Worm (Caenorhabditis elegans) whole organism, L1 larva: ENCODE data around the gene clu-1.

ENCODE experiments used
- C16A3.4 ChIP-seq: fragments of 150-350 bp; optimal IDR thresholded peaks from 2 replicates; lab custom pipeline; 2014; ENCODE audit warnings: missing biosample characterization, missing genetic modification characterization
- C34B4.2 ChIP-seq: sonication (generic microtip); optimal IDR thresholded peaks from 2 replicates; lab custom pipeline; 2017; ENCODE audit warnings: mild to moderate bottlenecking, missing genetic modification characterization, missing compliant biosample characterization
- Y116A8C.19 ChIP-seq: sonication (generic microtip); optimal IDR thresholded peaks from 2 replicates; lab custom pipeline; 2016; ENCODE audit warnings: missing compliant biosample characterization, missing genetic modification characterization, borderline replicate concordance
- aha-1 ChIP-seq: fragments of 150-350 bp; optimal IDR thresholded peaks from 2 replicates; lab custom pipeline; 2014; ENCODE audit warnings: missing biosample characterization, missing genetic modification characterization
- aly-2 ChIP-seq: fragments of 150-350 bp; optimal IDR thresholded peaks from 2 replicates; lab custom pipeline; 2014; ENCODE audit warnings: missing biosample characterization, missing genetic modification characterization
- ama-1 ChIP-seq: fragments of 150-350 bp; optimal IDR thresholded peaks from 2 replicates; lab custom pipeline; 2014
- blmp-1 ChIP-seq: fragments of 150-350 bp; optimal IDR thresholded peaks from 2 replicates; lab custom pipeline; 2014; ENCODE audit warnings: missing biosample characterization, missing genetic modification characterization
- ceh-82 ChIP-seq, 3 experiments: fragments of 150-350 bp in 1 of 3; sonication (generic microtip) in 2 of 3; optimal IDR thresholded peaks; 2 replicates each; lab custom pipeline; 2014 to 2017; ENCODE audit warnings: missing biosample characterization in 3 of 3, missing genetic modification characterization in 3 of 3
- efl-1 ChIP-seq, 4 experiments: fragments of 150-350 bp; optimal IDR thresholded peaks in 3 of 4; peaks in 1 of 4; 1 replicate in 1 of 4; 2 replicates in 3 of 4; lab custom pipeline; 2014; ENCODE audit warnings: missing biosample characterization in 2 of 4, missing genetic modification characterization in 2 of 4, missing genetic modification reagents in 2 of 4
- efl-3 ChIP-seq: fragments of 200-800 bp; sonication (Bioruptor generic); optimal IDR thresholded peaks from 2 replicates; lab custom pipeline; 2018; ENCODE audit warnings: mild to moderate bottlenecking, missing genetic modification characterization, missing compliant biosample characterization
- egl-27 ChIP-seq, 2 experiments: fragments of 150-350 bp in 1 of 2; sonication (generic microtip); optimal IDR thresholded peaks; 3 replicates each; lab custom pipeline; 2017 to 2018; ENCODE audit warnings: missing biosample characterization in 2 of 2, missing genetic modification characterization in 2 of 2, missing genetic modification reagents in 2 of 2
- fkh-4 ChIP-seq: sonication (generic microtip); optimal IDR thresholded peaks from 2 replicates; lab custom pipeline; 2016; ENCODE audit warnings: missing compliant biosample characterization, missing genetic modification characterization, borderline replicate concordance
- grh-1 ChIP-seq: fragments of 200-800 bp; sonication (Bioruptor generic); IDR thresholded peaks from 2 replicates; pipeline ENCODE4 v1.3.6; 2022; ENCODE audit warnings: missing genetic modification reagents, missing genetic modification characterization, missing compliant biosample characterization
- hlh-17 ChIP-seq: fragments of 200-800 bp; sonication (Bioruptor generic); optimal IDR thresholded peaks from 2 replicates; lab custom pipeline; 2018; ENCODE audit warnings: missing genetic modification characterization, mild to moderate bottlenecking, missing compliant biosample characterization, moderate library complexity, borderline replicate concordance
- hlh-4 ChIP-seq: sonication (generic microtip); optimal IDR thresholded peaks from 2 replicates; lab custom pipeline; 2016; ENCODE audit warnings: mild to moderate bottlenecking, missing genetic modification characterization, missing compliant biosample characterization
- hpl-2 ChIP-seq: fragments of 150-350 bp; optimal IDR thresholded peaks from 2 replicates; lab custom pipeline; 2014; ENCODE audit warnings: missing biosample characterization, missing genetic modification reagents, missing genetic modification characterization
- isw-1 ChIP-seq: fragments of 200-800 bp; sonication (Bioruptor generic); IDR thresholded peaks from 2 replicates; pipeline ENCODE4 v1.3.6; 2022; ENCODE audit warnings: missing genetic modification characterization, missing compliant biosample characterization
- lin-13 ChIP-seq: fragments of 150-350 bp; optimal IDR thresholded peaks from 2 replicates; lab custom pipeline; 2014; ENCODE audit warnings: missing biosample characterization, missing genetic modification reagents, missing genetic modification characterization
- lin-35 ChIP-seq, 2 experiments: fragments of 150-350 bp; optimal IDR thresholded peaks; 2 replicates each; lab custom pipeline; 2014; ENCODE audit warnings: missing biosample characterization in 2 of 2, missing genetic modification characterization in 2 of 2, missing genetic modification reagents in 2 of 2
- lin-39 ChIP-seq: fragments of 150-350 bp; optimal IDR thresholded peaks from 2 replicates; lab custom pipeline; 2014; ENCODE audit warnings: missing biosample characterization, missing genetic modification reagents, missing genetic modification characterization
- lir-3 ChIP-seq: sonication (generic microtip); optimal IDR thresholded peaks from 2 replicates; lab custom pipeline; 2016; ENCODE audit warnings: mild to moderate bottlenecking, missing genetic modification characterization, moderate library complexity, missing compliant biosample characterization; ENCODE audit not compliant: poor library complexity
- mef-2 ChIP-seq: fragments of 150-350 bp; optimal IDR thresholded peaks from 2 replicates; lab custom pipeline; 2014; ENCODE audit warnings: missing biosample characterization, missing genetic modification characterization
- nhr-11 ChIP-seq: fragments of 150-350 bp; optimal IDR thresholded peaks from 2 replicates; lab custom pipeline; 2014; ENCODE audit warnings: missing biosample characterization, missing genetic modification characterization
- nhr-19 ChIP-seq: fragments of 200-800 bp; sonication (Bioruptor generic); conservative IDR thresholded peaks from 2 replicates; pipeline ENCODE4 v1.3.6; 2022; ENCODE audit warnings: missing genetic modification characterization, missing compliant biosample characterization
- nhr-20 ChIP-seq: sonication (generic microtip); optimal IDR thresholded peaks from 2 replicates; lab custom pipeline; 2016; ENCODE audit warnings: mild to moderate bottlenecking, missing genetic modification characterization, missing compliant biosample characterization
- nhr-237 ChIP-seq: fragments of 150-350 bp; optimal IDR thresholded peaks from 2 replicates; lab custom pipeline; 2014; ENCODE audit warnings: missing biosample characterization, missing genetic modification characterization
- nhr-28 ChIP-seq: fragments of 150-350 bp; optimal IDR thresholded peaks from 2 replicates; lab custom pipeline; 2014; ENCODE audit warnings: missing biosample characterization, missing genetic modification characterization
- nhr-47 ChIP-seq: sonication (generic microtip); optimal IDR thresholded peaks from 2 replicates; lab custom pipeline; 2016; ENCODE audit warnings: mild to moderate bottlenecking, missing genetic modification characterization, moderate library complexity, missing compliant biosample characterization
- nhr-76 ChIP-seq: sonication (generic microtip); optimal IDR thresholded peaks from 2 replicates; lab custom pipeline; 2017; ENCODE audit warnings: missing biosample characterization, missing genetic modification characterization
- nhr-77 ChIP-seq: fragments of 150-350 bp; optimal IDR thresholded peaks from 2 replicates; lab custom pipeline; 2014; ENCODE audit warnings: missing biosample characterization, missing genetic modification characterization
- nhr-84 ChIP-seq: sonication (generic microtip); optimal IDR thresholded peaks from 2 replicates; lab custom pipeline; 2017; ENCODE audit warnings: missing biosample characterization, missing genetic modification characterization
- nhr-85 ChIP-seq: sonication (generic microtip); peaks from one replicate; lab custom pipeline; 2016; ENCODE audit warnings: missing genetic modification characterization, inconsistent platforms, missing compliant biosample characterization
- nhr-90 ChIP-seq: sonication (generic microtip); optimal IDR thresholded peaks from 2 replicates; lab custom pipeline; 2016; ENCODE audit warnings: mild to moderate bottlenecking, missing genetic modification characterization, missing compliant biosample characterization; ENCODE audit not compliant: poor library complexity
- pag-3 ChIP-seq: sonication (generic microtip); optimal IDR thresholded peaks from 2 replicates; lab custom pipeline; 2017; ENCODE audit warnings: missing genetic modification characterization, mild to moderate bottlenecking, missing compliant biosample characterization, antibody characterized with exemption, borderline replicate concordance; ENCODE audit not compliant: insufficient read depth
- pax-3 ChIP-seq: fragments of 200-800 bp; sonication (Bioruptor generic); optimal IDR thresholded peaks from 2 replicates; lab custom pipeline; 2018; ENCODE audit warnings: mild to moderate bottlenecking, missing genetic modification characterization, moderate library complexity, missing compliant biosample characterization
- pqm-1 ChIP-seq: sonication (generic microtip); optimal IDR thresholded peaks from 3 replicates; lab custom pipeline; 2017; ENCODE audit warnings: missing biosample characterization, missing genetic modification characterization
- rnt-1 ChIP-seq: sonication (generic microtip); optimal IDR thresholded peaks from 2 replicates; lab custom pipeline; 2016; ENCODE audit warnings: mild to moderate bottlenecking, missing genetic modification characterization, moderate library complexity, missing compliant biosample characterization
- skn-1 ChIP-seq: fragments of 150-350 bp; optimal IDR thresholded peaks from 2 replicates; lab custom pipeline; 2014; ENCODE audit warnings: missing biosample characterization, missing genetic modification characterization
- snu-23 ChIP-seq: sonication (generic microtip); optimal IDR thresholded peaks from 2 replicates; lab custom pipeline; 2016; ENCODE audit warnings: missing genetic modification characterization, missing compliant biosample characterization
- sptf-1 ChIP-seq: fragments of 150-350 bp; optimal IDR thresholded peaks from 2 replicates; lab custom pipeline; 2014; ENCODE audit warnings: missing biosample characterization, missing genetic modification characterization
- sup-37 ChIP-seq: fragments of 200-800 bp; sonication (Bioruptor generic); optimal IDR thresholded peaks from 2 replicates; lab custom pipeline; 2018; ENCODE audit warnings: mild to moderate bottlenecking, missing genetic modification characterization, missing compliant biosample characterization
- swsn-7 ChIP-seq: sonication (generic microtip); optimal IDR thresholded peaks from 2 replicates; lab custom pipeline; 2016; ENCODE audit warnings: missing genetic modification characterization, missing compliant biosample characterization
- tbx-2 ChIP-seq: sonication (generic microtip); optimal IDR thresholded peaks from 2 replicates; lab custom pipeline; 2016; ENCODE audit warnings: missing genetic modification characterization, missing compliant biosample characterization
- unc-130 ChIP-seq: fragments of 150-350 bp; optimal IDR thresholded peaks from 2 replicates; lab custom pipeline; 2017; ENCODE audit warnings: missing biosample characterization, missing genetic modification characterization, inconsistent platforms
- unc-62 ChIP-seq: fragments of 150-350 bp; optimal IDR thresholded peaks from 2 replicates; lab custom pipeline; 2014; ENCODE audit warnings: missing biosample characterization, missing genetic modification reagents, missing genetic modification characterization
- unc-86 ChIP-seq: sonication (generic microtip); optimal IDR thresholded peaks from 2 replicates; lab custom pipeline; 2016; ENCODE audit warnings: missing genetic modification characterization, missing compliant biosample characterization
- unc-98 ChIP-seq: fragments of 200-800 bp; sonication (Bioruptor generic); IDR thresholded peaks from 2 replicates; pipeline ENCODE4 v1.3.6; 2022; ENCODE audit warnings: missing genetic modification characterization, missing compliant biosample characterization
- vab-15 ChIP-seq: sonication (generic microtip); optimal IDR thresholded peaks from 2 replicates; lab custom pipeline; 2017; ENCODE audit warnings: missing genotype, mild to moderate bottlenecking, missing genetic modification characterization, missing compliant biosample characterization
- zip-4 ChIP-seq: fragments of 200-800 bp; sonication (Bioruptor generic); optimal IDR thresholded peaks from 2 replicates; lab custom pipeline; 2018; ENCODE audit warnings: mild to moderate bottlenecking, missing genetic modification characterization, moderate library complexity, missing compliant biosample characterization
- ztf-11 ChIP-seq, 2 experiments: sonication (generic microtip); optimal IDR thresholded peaks; 2 replicates each; lab custom pipeline; 2016 to 2017; ENCODE audit warnings: missing genetic modification characterization in 2 of 2, missing biosample characterization in 1 of 2, missing compliant biosample characterization in 1 of 2

clu-1 gene

ce11 chrIII:9504347-9504746 is 16.9 kb downstream of the clu-1 start:
- TF ChIP-seq egl-27 (tag; optimal IDR thresholded peaks at IDR 0.05; lab: Kevin White, UChicago) (no peak), nhr-237 (tag; lab: Kevin White, UChicago) (no peak), C34B4.2 (tag; lab: Kevin White, UChicago) (no peak), swsn-7 (tag; lab: Kevin White, UChicago) (no peak), tbx-2 (tag; lab: Kevin White, UChicago) (no peak), unc-98 (GFP tag; lab: Robert Waterston, UW) (no peak), hpl-2 (no peak), sup-37 (GFP tag; lab: Kevin White, UChicago) (no peak), nhr-90 (tag; lab: Kevin White, UChicago) (no peak), nhr-76 (no peak), ztf-11 (tag; optimal IDR thresholded peaks at IDR 0.05; lab: Kevin White, UChicago) (no peak), unc-62 (no peak), pag-3 (tag; lab: Kevin White, UChicago) (no peak)

ce11 chrIII:9502155-9502714 is 19.0 kb downstream of the clu-1 start:
- no peak for TF ChIP-seq nhr-85 (tag; lab: Kevin White, UChicago)
- no peak for TF ChIP-seq grh-1 (GFP tag; lab: Robert Waterston, UW)
- TF ChIP-seq ztf-11 (tag; optimal IDR thresholded peaks at IDR 0.05; lab: Kevin White, UChicago) = no peak
- TF ChIP-seq nhr-47 = no peak
- no peak for TF ChIP-seq snu-23 (GFP tag; lab: Kevin White, UChicago)
- no peak for TF ChIP-seq aly-2 (tag; lab: Kevin White, UChicago)
- TF ChIP-seq blmp-1 = peak; percentile 63
- TF ChIP-seq aha-1 (tag; lab: Kevin White, UChicago) = no peak
- TF ChIP-seq hpl-2 = no peak
- no peak for TF ChIP-seq sptf-1 (tag; lab: Kevin White, UChicago)
- TF ChIP-seq lir-3 (tag; lab: Kevin White, UChicago) = no peak
- no peak for TF ChIP-seq ceh-82 (tag; optimal IDR thresholded peaks at IDR 0.05; lab: Kevin White, UChicago)
- TF ChIP-seq unc-86 (tag; lab: Kevin White, UChicago) = no peak
- no peak for TF ChIP-seq zip-4 (GFP tag; lab: Kevin White, UChicago)
- no peak for TF ChIP-seq mef-2 (tag; lab: Kevin White, UChicago)
- peak; percentile 23 for TF ChIP-seq skn-1 (tag; lab: Kevin White, UChicago)
- TF ChIP-seq pqm-1 (tag; lab: Kevin White, UChicago) = no peak
- no peak for TF ChIP-seq nhr-20
- TF ChIP-seq pag-3 (tag; lab: Kevin White, UChicago) = no peak
- TF ChIP-seq efl-1 (optimal IDR thresholded peaks at IDR 0.05; lab: Kevin White, UChicago) = no peak
- peak in 1 of 2 experiments; percentile 80 for TF ChIP-seq efl-1 (GFP tag; optimal IDR thresholded peaks at IDR 0.05 in 1 of 2; lab: Kevin White, UChicago)
- no peak for TF ChIP-seq lin-13 (GFP tag; lab: Kevin White, UChicago)
- TF ChIP-seq nhr-84 (tag; lab: Kevin White, UChicago) = no peak
- no peak for TF ChIP-seq nhr-77 (tag; lab: Kevin White, UChicago)
- no peak for TF ChIP-seq ama-1 (lab: Kevin White, UChicago)
- no peak for TF ChIP-seq isw-1
- no peak for TF ChIP-seq tbx-2 (tag; lab: Kevin White, UChicago)
- peak in 1 of 2 experiments; percentile 7 for TF ChIP-seq lin-35 (GFP tag; optimal IDR thresholded peaks at IDR 0.05; lab: Kevin White, UChicago)
- TF ChIP-seq efl-3 (GFP tag; lab: Kevin White, UChicago) = no peak
- TF ChIP-seq hlh-17 (GFP tag; lab: Kevin White, UChicago) = no peak
- TF ChIP-seq fkh-4 = no peak
- no peak for TF ChIP-seq unc-130 (tag; lab: Kevin White, UChicago)
- TF ChIP-seq hlh-4 (tag; lab: Kevin White, UChicago) = no peak
- TF ChIP-seq nhr-28 = no peak
- no peak for TF ChIP-seq nhr-19
- no peak for TF ChIP-seq nhr-11
- peak; percentile 17 for TF ChIP-seq C16A3.4 (tag; lab: Kevin White, UChicago)
- no peak for TF ChIP-seq rnt-1 (tag; lab: Kevin White, UChicago)
- TF ChIP-seq Y116A8C.19 (tag; lab: Kevin White, UChicago) = no peak
- no peak for TF ChIP-seq pax-3
- TF ChIP-seq nhr-237 (tag; lab: Kevin White, UChicago) = no peak
- no peak for TF ChIP-seq lin-39 (tag; lab: Kevin White, UChicago)
- TF ChIP-seq unc-98 (GFP tag; lab: Robert Waterston, UW) = no peak
- TF ChIP-seq vab-15 (tag; lab: Kevin White, UChicago) = no peak
